Fruit fly (Drosophila melanogaster): ENCODE results near the gene CG3062.

CG3062 gene

dm6 chrX:4686150-4686549, 41.5 kb upstream of the CG3062 start (continued):
- peak; percentile 40 for TF ChIP-seq CG6854 (GFP tag; optimal IDR thresholded peaks at IDR 0.05)
- no peak for TF ChIP-seq fd85E (GFP tag; optimal IDR thresholded peaks at IDR 0.05)
- TF ChIP-seq fkh (GFP tag; optimal IDR thresholded peaks at IDR 0.05) = peak; percentile 62
- TF ChIP-seq Ets96B (tag; optimal IDR thresholded peaks at IDR 0.05) = peak; percentile 77
- TF ChIP-seq Hr4 (GFP tag; optimal IDR thresholded peaks at IDR 0.05) = peak; percentile 36
- peak; percentile 48 to 69 for TF ChIP-seq salr (GFP tag; optimal IDR thresholded peaks at IDR 0.05)
- TF ChIP-seq Lpt (GFP tag; optimal IDR thresholded peaks at IDR 0.05) = peak; percentile 81
- TF ChIP-seq CG6808 (GFP tag; optimal IDR thresholded peaks at IDR 0.05) = peak; percentile 81
- TF ChIP-seq dsx (GFP tag; optimal IDR thresholded peaks at IDR 0.05; ENCODE audit: poor library complexity, severe bottlenecking) = peak; percentile 65
- TF ChIP-seq CG10631 (GFP tag; optimal IDR thresholded peaks at IDR 0.05) = peak; percentile 51
- peak; percentile 37 for TF ChIP-seq CG8632 (GFP tag; optimal IDR thresholded peaks at IDR 0.05)
- peak; percentile 2 for TF ChIP-seq Eip93F (GFP tag; optimal IDR thresholded peaks at IDR 0.05)
- TF ChIP-seq Eip78C (GFP tag) = peak; percentile 50
- no peak for TF ChIP-seq CG11762 (GFP tag; optimal IDR thresholded peaks at IDR 0.05; ENCODE audit: insufficient read depth)
- TF ChIP-seq CG9139 (GFP tag; optimal IDR thresholded peaks at IDR 0.05) = peak; percentile 82
- peak; percentile 60 for TF ChIP-seq pdm3 (GFP tag; optimal IDR thresholded peaks at IDR 0.05)
- no peak for TF ChIP-seq CG11902 (GFP tag; optimal IDR thresholded peaks at IDR 0.05)
- TF ChIP-seq topi (GFP tag; optimal IDR thresholded peaks at IDR 0.05) = peak; percentile 43
- TF ChIP-seq CG8319 (GFP tag; optimal IDR thresholded peaks at IDR 0.05) = no peak
- peak; percentile 81 for TF ChIP-seq CG32006 (GFP tag; optimal IDR thresholded peaks at IDR 0.05)
- peak; percentile 71 for TF ChIP-seq spab (GFP tag; optimal IDR thresholded peaks at IDR 0.05)
- TF ChIP-seq CG11294 (GFP tag; IDR thresholded peaks at IDR 0.05) = 0 out of 2 replicates have a peak, but pooled peaks have one; percentile 13
- TF ChIP-seq CG3919 (GFP tag; optimal IDR thresholded peaks at IDR 0.05) = no peak
- TF ChIP-seq svp (GFP tag) = peak; percentile 93
- TF ChIP-seq CG31627 (GFP tag; optimal IDR thresholded peaks at IDR 0.05) = no peak
- TF ChIP-seq eg (GFP tag; IDR thresholded peaks at IDR 0.05) = peak; percentile 88
- peak; percentile 60 for TF ChIP-seq achi (GFP tag; optimal IDR thresholded peaks at IDR 0.05)
- peak; percentile 52 for TF ChIP-seq fd59A (GFP tag; optimal IDR thresholded peaks at IDR 0.05)
- peak; percentile 42 for TF ChIP-seq CG34406 (GFP tag; optimal IDR thresholded peaks at IDR 0.05)
- TF ChIP-seq net (GFP tag; optimal IDR thresholded peaks at IDR 0.05) = peak; percentile 75
- peak; percentile 50 for TF ChIP-seq Met (GFP tag; optimal IDR thresholded peaks at IDR 0.05)
- TF ChIP-seq ss (GFP tag; optimal IDR thresholded peaks at IDR 0.05) = peak; percentile 81 to 93
- TF ChIP-seq Sox14 (GFP tag; optimal IDR thresholded peaks at IDR 0.05) = peak; percentile 61
- peak; percentile 63 for TF ChIP-seq CG3032 (tag; optimal IDR thresholded peaks at IDR 0.05)
- no peak for TF ChIP-seq Hr38 (GFP tag; optimal IDR thresholded peaks at IDR 0.05)

DNA sequence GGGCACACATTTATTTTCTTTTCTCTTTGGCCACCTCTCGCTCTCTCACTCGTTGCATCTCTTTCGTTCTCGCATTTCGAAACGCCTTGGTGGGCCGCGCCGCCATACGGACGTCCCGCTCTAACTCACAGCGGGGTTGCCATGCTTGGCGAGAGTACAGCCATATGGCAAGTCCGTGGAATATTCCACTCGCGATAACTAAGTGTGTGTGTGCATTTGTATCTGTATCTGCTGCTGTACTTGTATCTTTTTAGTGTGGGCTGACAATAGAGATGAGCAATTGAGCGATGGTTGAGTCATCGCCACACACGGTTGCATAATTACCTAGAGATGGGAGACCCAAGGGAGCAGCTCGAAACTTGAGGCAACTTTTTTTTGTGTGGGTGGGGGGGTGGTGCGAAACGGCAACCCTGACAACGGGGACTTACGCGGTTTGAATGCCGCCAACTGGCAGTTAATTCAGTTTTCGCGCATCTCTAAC, 39.8 kb upstream of the CG3062 start:
- TF ChIP-seq Hr38 (GFP tag; optimal IDR thresholded peaks at IDR 0.05) = peak; percentile 38
- TF ChIP-seq Eip75B (GFP tag; optimal IDR thresholded peaks at IDR 0.05) = peak; percentile 68
- TF ChIP-seq Ets96B (tag; optimal IDR thresholded peaks at IDR 0.05) = peak; percentile 61
- peak; percentile 63 for TF ChIP-seq Lpt (GFP tag; optimal IDR thresholded peaks at IDR 0.05)
- peak; percentile 90 for TF ChIP-seq CG6163 (GFP tag; IDR thresholded peaks at IDR 0.05)
- TF ChIP-seq CG31627 (GFP tag; optimal IDR thresholded peaks at IDR 0.05) = peak; percentile 89
- peak; percentile 92 for TF ChIP-seq eg (GFP tag; IDR thresholded peaks at IDR 0.05)
- peak; percentile 89 for TF ChIP-seq topi (GFP tag; optimal IDR thresholded peaks at IDR 0.05)
- TF ChIP-seq CG32006 (GFP tag; optimal IDR thresholded peaks at IDR 0.05) = peak; percentile 75
- TF ChIP-seq salr (GFP tag; optimal IDR thresholded peaks at IDR 0.05) = peak; percentile 32 to 47
- peak; percentile 81 for TF ChIP-seq CG11294 (GFP tag; IDR thresholded peaks at IDR 0.05)
- TF ChIP-seq CG15336 (GFP tag; IDR thresholded peaks at IDR 0.05) = peak; percentile 73
- TF ChIP-seq CG6854 (GFP tag; optimal IDR thresholded peaks at IDR 0.05) = peak; percentile 67
- peak; percentile 36 for TF ChIP-seq Eip93F (GFP tag; optimal IDR thresholded peaks at IDR 0.05)
- TF ChIP-seq fd59A (GFP tag; optimal IDR thresholded peaks at IDR 0.05) = peak; percentile 27
- TF ChIP-seq CG4318 (GFP tag; optimal IDR thresholded peaks at IDR 0.05) = peak; percentile 47
- TF ChIP-seq cyc (GFP tag; optimal IDR thresholded peaks at IDR 0.05) = peak; percentile 89
- peak; percentile 74 for TF ChIP-seq Hr4 (GFP tag; optimal IDR thresholded peaks at IDR 0.05)
- peak; percentile 69 for TF ChIP-seq dsx (GFP tag; optimal IDR thresholded peaks at IDR 0.05; ENCODE audit: poor library complexity, severe bottlenecking)
- peak; percentile 84 for TF ChIP-seq pdm3 (GFP tag; optimal IDR thresholded peaks at IDR 0.05)
- peak; percentile 74 for TF ChIP-seq CG1621 (tag; optimal IDR thresholded peaks at IDR 0.05)
- peak; percentile 99 for TF ChIP-seq vri (GFP tag; optimal IDR thresholded peaks at IDR 0.05)
- peak; percentile 78 for TF ChIP-seq Sox15 (GFP tag; optimal IDR thresholded peaks at IDR 0.05)
- peak; percentile 79 for TF ChIP-seq acj6 (GFP tag; optimal IDR thresholded peaks at IDR 0.05)
- TF ChIP-seq ss (GFP tag; optimal IDR thresholded peaks at IDR 0.05) = peak; percentile 67 to 71
- peak; percentile 73 for TF ChIP-seq CG8319 (GFP tag; optimal IDR thresholded peaks at IDR 0.05)
- TF ChIP-seq CG16779 (tag; optimal IDR thresholded peaks at IDR 0.05) = peak; percentile 66
- TF ChIP-seq CG34406 (GFP tag; optimal IDR thresholded peaks at IDR 0.05) = peak; percentile 79
- TF ChIP-seq net (GFP tag; optimal IDR thresholded peaks at IDR 0.05) = peak; percentile 78
- TF ChIP-seq Sox14 (GFP tag; optimal IDR thresholded peaks at IDR 0.05) = peak; percentile 82
- peak; percentile 89 for TF ChIP-seq fkh (GFP tag; optimal IDR thresholded peaks at IDR 0.05)
- TF ChIP-seq Eip78C (GFP tag) = peak; percentile 90
- peak; percentile 80 for TF ChIP-seq CG6792 (GFP tag; optimal IDR thresholded peaks at IDR 0.05)
- TF ChIP-seq Met (GFP tag; optimal IDR thresholded peaks at IDR 0.05) = peak; percentile 86
- peak; percentile 32 for TF ChIP-seq CG9139 (GFP tag; optimal IDR thresholded peaks at IDR 0.05)

Measured in whole organism, prepupa.